Fruit fly (Drosophila melanogaster) whole organism, embryonic: Measurements from ENCODE around the gene CG8379.

Source experiments
- Ada2b ChIP-seq: fragments of 200-800 bp; sonication (Bioruptor generic); IDR thresholded peaks from 2 replicates; pipeline ENCODE4 v1.3.6; 2022; ENCODE audit warnings: missing biosample characterization, missing genetic modification characterization
- Awh ChIP-seq: fragments of 200-800 bp; sonication (Bioruptor generic); IDR thresholded peaks from 2 replicates; pipeline ENCODE4, ENCODE4 v1.3.6; 2022; ENCODE audit warnings: missing biosample characterization, missing genetic modification characterization
- CG10267 ChIP-seq: fragments of 200-800 bp; sonication (Bioruptor generic); optimal IDR thresholded peaks from 2 replicates; lab custom pipeline; 2018; ENCODE audit warnings: missing biosample characterization, mild to moderate bottlenecking, missing genetic modification characterization, moderate library complexity
- CG10274 ChIP-seq: fragments of 200-800 bp; sonication (Bioruptor generic); optimal IDR thresholded peaks from 3 replicates; lab custom pipeline; 2017; ENCODE audit warnings: missing biosample characterization, mild to moderate bottlenecking, missing genetic modification characterization
- CG10543 ChIP-seq: fragments of 200-800 bp; sonication (Bioruptor generic); optimal IDR thresholded peaks from 3 replicates; lab custom pipeline; 2017; ENCODE audit warnings: missing biosample characterization, mild to moderate bottlenecking, missing genetic modification characterization, moderate library complexity
- CG11398 ChIP-seq: fragments of 200-800 bp; sonication (Bioruptor generic); optimal IDR thresholded peaks from 2 replicates; lab custom pipeline; 2016; ENCODE audit warnings: missing biosample characterization, missing genetic modification characterization
- CG12104 ChIP-seq: fragments of 200-800 bp; sonication (Bioruptor generic); optimal IDR thresholded peaks from 3 replicates; lab custom pipeline; 2016; ENCODE audit warnings: missing biosample characterization, missing genetic modification characterization
- CG12299 ChIP-seq: fragments of 200-800 bp; sonication (Bioruptor generic); optimal IDR thresholded peaks from 2 replicates; lab custom pipeline; 2018; ENCODE audit warnings: missing biosample characterization, mild to moderate bottlenecking, missing genetic modification characterization
- CG1233 ChIP-seq: fragments of 200-800 bp; sonication (Bioruptor generic); optimal IDR thresholded peaks from 4 replicates; lab custom pipeline; 2018; ENCODE audit warnings: missing biosample characterization, mild to moderate bottlenecking, missing genetic modification characterization
- CG12391 ChIP-seq: fragments of 200-800 bp; sonication (Bioruptor generic); optimal IDR thresholded peaks from 3 replicates; lab custom pipeline; 2018; ENCODE audit warnings: missing biosample characterization, mild to moderate bottlenecking, missing genetic modification characterization, moderate library complexity
- CG13287 ChIP-seq: fragments of 200-800 bp; sonication (Bioruptor generic); IDR thresholded peaks from 2 replicates; pipeline ENCODE4 v1.3.6; 2022; ENCODE audit warnings: missing biosample characterization, missing genetic modification characterization; ENCODE audit not compliant: partially characterized antibody
- CG17385 ChIP-seq: fragments of 200-800 bp; sonication (Bioruptor generic); optimal IDR thresholded peaks from 3 replicates; lab custom pipeline; 2018; ENCODE audit warnings: missing biosample characterization, mild to moderate bottlenecking, missing genetic modification characterization
- CG17802 ChIP-seq: fragments of 200-800 bp; sonication (Bioruptor generic); optimal IDR thresholded peaks from 2 replicates; lab custom pipeline; 2018; ENCODE audit warnings: missing biosample characterization, mild to moderate bottlenecking, missing genetic modification characterization, moderate library complexity
- CG1792 ChIP-seq: fragments of 200-800 bp; sonication (Bioruptor generic); optimal IDR thresholded peaks from 2 replicates; lab custom pipeline; 2016; ENCODE audit warnings: missing biosample characterization, missing genetic modification characterization
- CG1832 ChIP-seq: fragments of 200-800 bp; sonication (Bioruptor generic); optimal IDR thresholded peaks from 2 replicates; lab custom pipeline; 2017; ENCODE audit warnings: missing biosample characterization, mild to moderate bottlenecking, missing genetic modification characterization, inconsistent platforms
- CG3065 ChIP-seq: fragments of 200-800 bp; sonication (Bioruptor generic); optimal IDR thresholded peaks from 2 replicates; lab custom pipeline; 2016; ENCODE audit warnings: missing biosample characterization, missing genetic modification characterization
- CG43689 ChIP-seq: fragments of 200-800 bp; sonication (Bioruptor generic); IDR thresholded peaks from 2 replicates; pipeline ENCODE4 v1.3.6; 2022; ENCODE audit warnings: missing biosample characterization, missing genetic modification characterization
- CG4820 ChIP-seq: fragments of 200-800 bp; sonication (Bioruptor generic); optimal IDR thresholded peaks from 3 replicates; lab custom pipeline; 2016; ENCODE audit warnings: missing biosample characterization, missing genetic modification characterization
- CG6683 ChIP-seq: fragments of 200-800 bp; sonication (Bioruptor generic); optimal IDR thresholded peaks from 2 replicates; lab custom pipeline; 2017; ENCODE audit warnings: missing biosample characterization, mild to moderate bottlenecking, missing genetic modification characterization, missing genetic modification reagents
- CG6813 ChIP-seq: fragments of 200-800 bp; sonication (Bioruptor generic); optimal IDR thresholded peaks from 2 replicates; lab custom pipeline; 2017; ENCODE audit warnings: missing biosample characterization, missing genetic modification characterization, mild to moderate bottlenecking, moderate library complexity, missing genetic modification reagents
- CG8924 ChIP-seq: fragments of 200-800 bp; optimal IDR thresholded peaks from 3 replicates; lab custom pipeline; 2019; ENCODE audit warnings: missing biosample characterization, mild to moderate bottlenecking, missing genetic modification characterization, moderate library complexity
- CG9215 ChIP-seq: fragments of 200-800 bp; sonication (Bioruptor generic); IDR thresholded peaks from 2 replicates; pipeline ENCODE4 v1.3.6; 2022; ENCODE audit warnings: missing biosample characterization, missing genetic modification characterization
- Deaf1 ChIP-seq: fragments of 200-800 bp; optimal IDR thresholded peaks from 3 replicates; lab custom pipeline; 2019; ENCODE audit warnings: missing biosample characterization, mild to moderate bottlenecking, missing genetic modification characterization, moderate library complexity
- Doc3 ChIP-seq: fragments of 200-800 bp; sonication (Bioruptor generic); IDR thresholded peaks from 3 replicates; pipeline ENCODE4 v1.3.6; 2022; ENCODE audit warnings: missing biosample characterization, missing genetic modification characterization; ENCODE audit not compliant: partially characterized antibody
- E2f1 ChIP-seq: fragments of 200-800 bp; sonication (Bioruptor generic); IDR thresholded peaks from 2 replicates; pipeline ENCODE4 v1.3.6; 2022; ENCODE audit warnings: missing biosample characterization, missing genetic modification characterization
- Fer2 ChIP-seq: fragments of 200-800 bp; sonication (Bioruptor generic); optimal IDR thresholded peaks from 2 replicates; lab custom pipeline; 2018; ENCODE audit warnings: missing biosample characterization, mild to moderate bottlenecking, missing genetic modification characterization, moderate library complexity
- GATAe ChIP-seq: fragments of 200-800 bp; sonication (Bioruptor generic); conservative IDR thresholded peaks from 2 replicates; pipeline ENCODE4 v1.3.6; 2022; ENCODE audit warnings: missing biosample characterization, missing genetic modification characterization
- H2.0 ChIP-seq: fragments of 200-800 bp; sonication (Bioruptor generic); IDR thresholded peaks from 2 replicates; pipeline ENCODE4 v1.3.6; 2022; ENCODE audit warnings: missing biosample characterization, missing genetic modification characterization
- Sox100B ChIP-seq: fragments of 200-800 bp; sonication (Bioruptor generic); optimal IDR thresholded peaks from 3 replicates; lab custom pipeline; 2018; ENCODE audit warnings: missing biosample characterization, mild to moderate bottlenecking, missing genetic modification characterization
- Ssrp ChIP-seq: fragments of 200-800 bp; sonication (Bioruptor generic); optimal IDR thresholded peaks from 2 replicates; lab custom pipeline; 2018; ENCODE audit warnings: missing biosample characterization, mild to moderate bottlenecking, missing genetic modification characterization, moderate library complexity
- Taf1 ChIP-seq: fragments of 200-800 bp; sonication (Bioruptor generic); IDR thresholded peaks from 2 replicates; pipeline ENCODE4 v1.3.6; 2022; ENCODE audit warnings: missing biosample characterization, missing genetic modification characterization
- Tbp ChIP-seq: fragments of >200 bp; optimal IDR thresholded peaks from 2 replicates; lab custom pipeline; 2018; ENCODE audit warnings: missing biosample characterization, missing genetic modification characterization
- abd-A ChIP-seq: fragments of 200-800 bp; sonication (Bioruptor generic); optimal IDR thresholded peaks from 3 replicates; lab custom pipeline; 2019; ENCODE audit warnings: missing biosample characterization, mild to moderate bottlenecking, missing genetic modification characterization, moderate library complexity
- amos ChIP-seq: fragments of 200-800 bp; sonication (Bioruptor generic); IDR thresholded peaks from 2 replicates; pipeline ENCODE4 v1.3.6; 2022; ENCODE audit warnings: missing biosample characterization, missing genetic modification characterization; ENCODE audit not compliant: partially characterized antibody
- br ChIP-seq: fragments of >200 bp; optimal IDR thresholded peaks from 2 replicates; lab custom pipeline; 2017
- cad ChIP-seq: fragments of >200 bp; optimal IDR thresholded peaks from 2 replicates; lab custom pipeline; 2017; ENCODE audit warnings: missing biosample characterization, missing genetic modification characterization
- danr ChIP-seq: fragments of 200-800 bp; sonication (Bioruptor generic); IDR thresholded peaks from 2 replicates; pipeline ENCODE4 v1.3.6; 2022; ENCODE audit warnings: missing biosample characterization, missing genetic modification characterization
- ems ChIP-seq: fragments of 200-800 bp; sonication (Bioruptor generic); optimal IDR thresholded peaks from 3 replicates; lab custom pipeline; 2016; ENCODE audit warnings: missing biosample characterization, missing genetic modification characterization
- fru ChIP-seq: fragments of >200 bp; optimal IDR thresholded peaks from 2 replicates; lab custom pipeline; 2017
- ken ChIP-seq: fragments of 200-800 bp; sonication (Bioruptor generic); IDR thresholded peaks from 3 replicates; pipeline ENCODE4 v1.3.6; 2022; ENCODE audit warnings: missing biosample characterization, missing genetic modification characterization
- lov ChIP-seq, 2 experiments: fragments of 200-800 bp in 1 of 2; fragments of >200 bp in 1 of 2; sonication (Bioruptor generic) in 1 of 2; IDR thresholded peaks in 1 of 2; optimal IDR thresholded peaks in 1 of 2; 2 replicates in 1 of 2; 3 replicates in 1 of 2; pipeline versions ENCODE4 v1.3.6 to Lab custom; 2017 to 2022; ENCODE audit warnings: missing biosample characterization in 1 of 2, missing genetic modification characterization in 1 of 2
- luna ChIP-seq: fragments of 200-800 bp; sonication (Bioruptor generic); optimal IDR thresholded peaks from 2 replicates; lab custom pipeline; 2016; ENCODE audit warnings: missing biosample characterization, missing genetic modification characterization
- mirr ChIP-seq: fragments of 200-800 bp; sonication (Bioruptor generic); optimal IDR thresholded peaks from 3 replicates; lab custom pipeline; 2018; ENCODE audit warnings: missing biosample characterization, mild to moderate bottlenecking, missing genetic modification characterization
- nmo ChIP-seq: fragments of 200-800 bp; sonication (Bioruptor generic); optimal IDR thresholded peaks from 2 replicates; lab custom pipeline; 2018; ENCODE audit warnings: missing biosample characterization, mild to moderate bottlenecking, missing genetic modification characterization, moderate library complexity
- onecut ChIP-seq: fragments of 200-800 bp; sonication (Bioruptor generic); IDR thresholded peaks from 2 replicates; pipeline ENCODE4 v1.3.6; 2022; ENCODE audit warnings: missing biosample characterization, missing genetic modification characterization
- phol ChIP-seq: fragments of 200-800 bp; sonication (Bioruptor generic); optimal IDR thresholded peaks from 3 replicates; lab custom pipeline; 2018; ENCODE audit warnings: missing biosample characterization, mild to moderate bottlenecking, missing genetic modification characterization, moderate library complexity
- pnt ChIP-seq: fragments of 200-800 bp; sonication (Bioruptor generic); optimal IDR thresholded peaks from 3 replicates; lab custom pipeline; 2016; ENCODE audit warnings: missing biosample characterization, missing genetic modification characterization
- ssp ChIP-seq: fragments of 200-800 bp; sonication (Bioruptor generic); IDR thresholded peaks from 2 replicates; pipeline ENCODE4 v1.3.6; 2022; ENCODE audit warnings: missing biosample characterization, missing genetic modification characterization
- tll ChIP-seq, 2 experiments: fragments of 200-800 bp in 1 of 2; fragments of >200 bp in 1 of 2; sonication (Bioruptor generic) in 1 of 2; optimal IDR thresholded peaks; 2 replicates each; lab custom pipeline; 2017 to 2019; ENCODE audit warnings: missing biosample characterization in 2 of 2, missing genetic modification characterization in 2 of 2, mild to moderate bottlenecking in 1 of 2, moderate library complexity in 1 of 2
- wor ChIP-seq: fragments of 200-800 bp; sonication (Bioruptor generic); IDR thresholded peaks from 2 replicates; pipeline ENCODE4 v1.3.6; 2022; ENCODE audit warnings: missing biosample characterization, missing genetic modification characterization
- yki ChIP-seq: fragments of >200 bp; optimal IDR thresholded peaks from 3 replicates; lab custom pipeline; 2018

CG8379 gene

dm6 chr3R:8808518-8808921 is 15.7 kb upstream of the CG8379 start (continued):
- TF ChIP-seq CG10267 (peak; percentile 89), CG1233 (peak; percentile 69), CG6683 (GFP tag; lab: Kevin White, UChicago) (no peak), mirr (GFP tag; lab: Kevin White, UChicago) (no peak), tll (GFP tag; optimal IDR thresholded peaks at IDR 0.05; lab: Kevin White, UChicago) (peak in 1 of 2 experiments; percentile 98), CG3065 (GFP tag; lab: Kevin White, UChicago) (peak; percentile 16), cad (GFP tag; lab: Kevin White, UChicago) (no peak), lov (optimal IDR thresholded peaks at IDR 0.05; lab: Kevin White, UChicago) (no peak), lov (GFP tag; IDR thresholded peaks at IDR 0.05; lab: Robert Waterston, UW) (peak; percentile 63; the same call in 1 of the 3 replicates), phol (peak; percentile 89), CG12299 (tag; lab: Kevin White, UChicago) (peak; percentile 42), abd-A (tag; lab: Kevin White, UChicago) (no peak), pnt (peak; percentile 57), CG17385 (GFP tag; lab: Kevin White, UChicago) (peak; percentile 41), CG6813 (GFP tag; lab: Kevin White, UChicago) (peak; percentile 75), Ada2b (GFP tag; lab: Robert Waterston, UW) (no peak), GATAe (GFP tag; lab: Robert Waterston, UW) (no peak), luna (GFP tag; lab: Kevin White, UChicago) (no peak), nmo (GFP tag; lab: Kevin White, UChicago) (peak; percentile 87), ems (GFP tag; lab: Kevin White, UChicago) (no peak), Ssrp (tag; lab: Kevin White, UChicago) (peak; percentile 78), amos (no peak), Doc3 (GFP tag; lab: Robert Waterston, UW) (no peak), CG13287 (GFP tag; lab: Robert Waterston, UW) (no peak), br (lab: Kevin White, UChicago) (no peak), fru (lab: Kevin White, UChicago) (no peak), Tbp (GFP tag; lab: Kevin White, UChicago) (no peak), Taf1 (no peak), onecut (GFP tag; lab: Robert Waterston, UW) (peak; percentile 64), CG10543 (GFP tag; lab: Kevin White, UChicago) (no peak), yki (no peak), Fer2 (tag; lab: Kevin White, UChicago) (no peak), CG1792 (no peak), CG43689 (GFP tag; lab: Robert Waterston, UW) (no peak), ssp (GFP tag; lab: Robert Waterston, UW) (no peak), CG12104 (GFP tag; lab: Kevin White, UChicago) (peak; percentile 47), ken (no peak), CG1832 (no peak), danr (GFP tag; lab: Robert Waterston, UW) (no peak), CG12391 (tag; lab: Kevin White, UChicago) (peak; percentile 90), wor (GFP tag; lab: Robert Waterston, UW) (no peak), H2.0 (GFP tag; lab: Robert Waterston, UW) (peak; percentile 53), CG11398 (GFP tag; lab: Kevin White, UChicago) (peak; percentile 17), CG9215 (GFP tag; lab: Robert Waterston, UW) (no peak), CG4820 (GFP tag; lab: Kevin White, UChicago) (peak; percentile 73), CG17802 (no peak), Awh (peak; percentile 40; the same call in 1 of the 2 replicates), CG8924 (tag; lab: Kevin White, UChicago) (peak; percentile 90), CG10274 (peak; percentile 5), E2f1 (peak; percentile 31; the same call in 1 of the 2 replicates), Sox100B (peak; percentile 74), Deaf1 (peak; percentile 11)
